Fruit fly (Drosophila melanogaster): ENCODE measurements around the gene CG4186.

Gene CG4186

DNA sequence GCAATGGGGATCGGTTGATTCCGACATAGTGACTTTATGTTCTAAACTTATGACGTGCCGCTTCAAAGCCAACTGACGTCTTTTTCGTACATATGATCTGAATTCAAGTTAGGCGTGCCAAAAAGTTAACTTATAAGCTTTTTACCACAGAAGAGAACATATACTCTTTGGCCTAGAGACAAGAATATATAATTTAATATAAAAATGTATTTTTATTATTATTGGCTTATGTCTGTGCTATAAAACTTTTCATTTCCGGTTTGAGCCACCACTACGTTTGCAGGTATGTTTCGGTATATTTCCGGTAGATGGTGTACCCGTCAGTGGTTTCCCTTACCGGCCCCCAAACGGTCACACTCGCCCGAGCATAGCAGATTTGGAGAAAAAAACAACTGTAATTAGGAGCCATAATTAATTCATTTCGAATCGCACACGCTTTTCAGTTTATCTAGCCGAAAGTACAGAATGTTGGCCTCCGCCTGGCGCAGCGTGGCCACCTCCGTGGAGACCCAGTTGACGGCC is 29.0 kb downstream of the CG4186 start, which contains the start of the genes CG3698 and tzn (continued):
- TF ChIP-seq NfI (GFP tag; optimal IDR thresholded peaks at IDR 0.05) (peak; percentile 98), seq (GFP tag; IDR thresholded peaks at IDR 0.05) (peak; percentile 81; the same call in 1 of the 2 replicates), CG8281 (tag; optimal IDR thresholded peaks at IDR 0.05) (peak; percentile 74), tx (GFP tag; optimal IDR thresholded peaks at IDR 0.05) (peak; percentile 54), zfh2 (GFP tag; optimal IDR thresholded peaks at IDR 0.05) (peak; percentile 83), CG18619 (GFP tag; optimal IDR thresholded peaks at IDR 0.05) (peak; percentile 96), CG11093 (GFP tag; IDR thresholded peaks at IDR 0.05) (no peak; the same call in 2 of the 3 replicates), CG17568 (GFP tag; optimal IDR thresholded peaks at IDR 0.05) (no peak), CG4730 (GFP tag; IDR thresholded peaks at IDR 0.05) (peak; percentile 88), CG31224 (GFP tag; IDR thresholded peaks at IDR 0.05) (peak; percentile 89), CG6175 (GFP tag; IDR thresholded peaks at IDR 0.05) (peak; percentile 94), CkIIα-i1 (GFP tag; IDR thresholded peaks at IDR 0.05) (peak; percentile 86), CG6689 (GFP tag; IDR thresholded peaks at IDR 0.05) (peak; percentile 85), Sox100B (GFP tag; optimal IDR thresholded peaks at IDR 0.05) (no peak), CG6765 (GFP tag; optimal IDR thresholded peaks at IDR 0.05) (peak; percentile 97), CG17612 (GFP tag; IDR thresholded peaks at IDR 0.05) (peak; percentile 78; the same call in 1 of the 2 replicates), cwo (GFP tag; optimal IDR thresholded peaks at IDR 0.05) (no peak), CG12769 (tag; optimal IDR thresholded peaks at IDR 0.05) (no peak), Hmr (GFP tag; optimal IDR thresholded peaks at IDR 0.05) (peak; percentile 99), CG16863 (GFP tag; optimal IDR thresholded peaks at IDR 0.05) (peak; percentile 72), hb (GFP tag; IDR thresholded peaks at IDR 0.05; ENCODE audit: partially characterized antibody) (no peak), repo (GFP tag; optimal IDR thresholded peaks at IDR 0.05) (peak; percentile 84), NC2β (GFP tag; optimal IDR thresholded peaks at IDR 0.05) (peak; percentile 84), Taf1 (GFP tag; IDR thresholded peaks at IDR 0.05) (peak; percentile 81), crp (GFP tag; optimal IDR thresholded peaks at IDR 0.05) (peak in 1 of 2 experiments; percentile 66), p53 (GFP tag; optimal IDR thresholded peaks at IDR 0.05) (peak; percentile 82), aop (GFP tag; IDR thresholded peaks at IDR 0.05) (0 out of 2 replicates have a peak, but pooled peaks have one; percentile 48), gsb-n (tag; optimal IDR thresholded peaks at IDR 0.05) (peak; percentile 92), CG12942 (GFP tag; optimal IDR thresholded peaks at IDR 0.05) (peak; percentile 89), Abd-B (GFP tag; optimal IDR thresholded peaks at IDR 0.05) (peak; percentile 93), BtbVII (GFP tag; optimal IDR thresholded peaks at IDR 0.05) (peak; percentile 89), Ada2b (GFP tag; IDR thresholded peaks at IDR 0.05) (peak; percentile 82), knrl (GFP tag; IDR thresholded peaks at IDR 0.05; ENCODE audit: partially characterized antibody) (no peak; the same call in 2 of the 3 replicates), ham (GFP tag; IDR thresholded peaks at IDR 0.05) (peak; percentile 86), trem (tag; optimal IDR thresholded peaks at IDR 0.05) (peak; percentile 90), Gsc (GFP tag; IDR thresholded peaks at IDR 0.05) (no peak), en (GFP tag; optimal IDR thresholded peaks at IDR 0.05) (peak; percentile 85), CG3065 (GFP tag; optimal IDR thresholded peaks at IDR 0.05) (peak; percentile 90), Lpt (GFP tag; optimal IDR thresholded peaks at IDR 0.05) (no peak), Atf6 (GFP tag; IDR thresholded peaks at IDR 0.05) (peak; percentile 88), Sry-δ (GFP tag; optimal IDR thresholded peaks at IDR 0.05) (peak; percentile 58), salm (tag; optimal IDR thresholded peaks at IDR 0.05) (peak; percentile 87), CG7963 (GFP tag; IDR thresholded peaks at IDR 0.05; ENCODE audit: partially characterized antibody) (no peak), CG34422 (GFP tag; IDR thresholded peaks at IDR 0.05) (peak; percentile 95), lov (optimal IDR thresholded peaks at IDR 0.05) (no peak), lov (GFP tag; IDR thresholded peaks at IDR 0.05) (peak; percentile 97), CG2116 (GFP tag; optimal IDR thresholded peaks at IDR 0.05) (peak; percentile 90), CG12236 (GFP tag; optimal IDR thresholded peaks at IDR 0.05) (peak; percentile 79), abd-A (tag; optimal IDR thresholded peaks at IDR 0.05) (no peak), pum (GFP tag; optimal IDR thresholded peaks at IDR 0.05) (peak; percentile 66), mirr (GFP tag; optimal IDR thresholded peaks at IDR 0.05) (peak; percentile 93)
